Worm (Caenorhabditis elegans) whole organism, young adult: Measurements from ENCODE around the gene srw-48.

Experiments used
- B0261.1 ChIP-seq: sonication (generic microtip); optimal IDR thresholded peaks from 2 replicates; lab custom pipeline; 2016; ENCODE audit warnings: mild to moderate bottlenecking, missing genetic modification characterization, moderate library complexity, missing compliant biosample characterization
- C17E4.6 ChIP-seq: fragments of 200-800 bp; sonication (Bioruptor generic); IDR thresholded peaks from 2 replicates; pipeline ENCODE4 v1.3.6; 2022; ENCODE audit warnings: missing genetic modification reagents, missing genetic modification characterization, missing compliant biosample characterization
- D2030.7 ChIP-seq: fragments of 200-800 bp; sonication (Bioruptor generic); IDR thresholded peaks from 2 replicates; pipeline ENCODE4 v1.3.6; 2022; ENCODE audit warnings: missing genetic modification reagents, missing genetic modification characterization, missing compliant biosample characterization
- F23B12.7 ChIP-seq: sonication (generic microtip); optimal IDR thresholded peaks from 2 replicates; lab custom pipeline; 2017; ENCODE audit warnings: missing genetic modification characterization, mild to moderate bottlenecking, missing compliant biosample characterization, antibody characterized with exemption, moderate library complexity; ENCODE audit not compliant: insufficient read depth
- F39B2.1 ChIP-seq: fragments of 200-800 bp; sonication (Bioruptor generic); IDR thresholded peaks from 2 replicates; pipeline ENCODE4 v1.3.6; 2022; ENCODE audit warnings: missing genetic modification reagents, missing genetic modification characterization, missing compliant biosample characterization
- Y53F4B.3 ChIP-seq: fragments of 200-800 bp; sonication (Bioruptor generic); IDR thresholded peaks from 2 replicates; pipeline ENCODE4 v1.3.6; 2022; ENCODE audit warnings: missing genetic modification reagents, missing genetic modification characterization, missing compliant biosample characterization
- Y53G8AR.9 ChIP-seq: fragments of 200-800 bp; sonication (Bioruptor generic); conservative IDR thresholded peaks from 2 replicates; pipeline ENCODE4 v1.3.6; 2022; ENCODE audit warnings: missing genetic modification reagents, missing genetic modification characterization, missing compliant biosample characterization
- akir-1 ChIP-seq: fragments of 200-800 bp; sonication (Bioruptor generic); optimal IDR thresholded peaks from 2 replicates; lab custom pipeline; 2018; ENCODE audit warnings: mild to moderate bottlenecking, missing genetic modification characterization, moderate library complexity, missing compliant biosample characterization
- ama-1 ChIP-seq, 3 experiments: fragments of 150-350 bp in 1 of 3; sonication (generic microtip) in 2 of 3; optimal IDR thresholded peaks; 2 replicates each; lab custom pipeline; 2014 to 2018; ENCODE audit warnings: missing biosample characterization in 2 of 3, missing genetic modification characterization in 2 of 3, missing genetic modification reagents in 2 of 3
- aptf-2 ChIP-seq: fragments of 200-800 bp; sonication (Bioruptor generic); conservative IDR thresholded peaks from 2 replicates; pipeline ENCODE4 v1.3.6; 2022; ENCODE audit warnings: missing genetic modification reagents, missing genetic modification characterization, missing compliant biosample characterization
- attf-3 ChIP-seq: fragments of 200-800 bp; sonication (Bioruptor generic); conservative IDR thresholded peaks from 2 replicates; pipeline ENCODE4 v1.3.6; 2022; ENCODE audit warnings: missing genetic modification reagents, missing genetic modification characterization, missing compliant biosample characterization
- attf-5 ChIP-seq: fragments of 200-800 bp; sonication (Bioruptor generic); optimal IDR thresholded peaks from 2 replicates; lab custom pipeline; 2018; ENCODE audit warnings: mild to moderate bottlenecking, missing genetic modification characterization, missing compliant biosample characterization
- bed-2 ChIP-seq: fragments of 200-800 bp; sonication (Bioruptor generic); IDR thresholded peaks from 2 replicates; pipeline ENCODE4 v1.3.6; 2022; ENCODE audit warnings: missing genetic modification reagents, missing genetic modification characterization, missing compliant biosample characterization
- cebp-1 ChIP-seq, 2 experiments: fragments of 200-800 bp in 1 of 2; sonication (Bioruptor generic) in 1 of 2; sonication (generic microtip) in 1 of 2; IDR thresholded peaks in 1 of 2; optimal IDR thresholded peaks in 1 of 2; 2 replicates each; pipeline versions ENCODE4 v1.3.6 to Lab custom; 2017 to 2022; ENCODE audit warnings: missing compliant biosample characterization in 2 of 2, missing genetic modification characterization in 2 of 2, mild to moderate bottlenecking in 1 of 2, missing genetic modification reagents in 1 of 2, moderate library complexity in 1 of 2
- die-1 ChIP-seq: sonication (generic microtip); optimal IDR thresholded peaks from 2 replicates; lab custom pipeline; 2016; ENCODE audit warnings: missing genotype, mild to moderate bottlenecking, missing genetic modification characterization, missing compliant biosample characterization
- dpff-1 ChIP-seq: sonication (generic microtip); optimal IDR thresholded peaks from 2 replicates; lab custom pipeline; 2017; ENCODE audit warnings: mild to moderate bottlenecking, missing genetic modification characterization, missing compliant biosample characterization
- dpl-1 ChIP-seq: fragments of 150-350 bp; optimal IDR thresholded peaks from 2 replicates; lab custom pipeline; 2014; ENCODE audit warnings: missing biosample characterization, missing genetic modification reagents, missing genetic modification characterization
- egl-44 ChIP-seq: fragments of 200-800 bp; sonication (Bioruptor generic); IDR thresholded peaks from 2 replicates; pipeline ENCODE4 v1.3.6; 2022; ENCODE audit warnings: missing genetic modification reagents, missing genetic modification characterization, missing compliant biosample characterization
- egrh-3 ChIP-seq: fragments of 200-800 bp; sonication (Bioruptor generic); IDR thresholded peaks from 2 replicates; pipeline ENCODE4 v1.3.6; 2022; ENCODE audit warnings: missing genetic modification reagents, missing genetic modification characterization, missing compliant biosample characterization
- ekl-4 ChIP-seq: fragments of 200-800 bp; sonication (Bioruptor generic); IDR thresholded peaks from 2 replicates; pipeline ENCODE4 v1.3.6; 2022; ENCODE audit warnings: missing genetic modification reagents, missing genetic modification characterization, missing compliant biosample characterization
- fkh-3 ChIP-seq: sonication (generic microtip); optimal IDR thresholded peaks from 2 replicates; lab custom pipeline; 2016; ENCODE audit warnings: mild to moderate bottlenecking, missing genetic modification characterization, missing compliant biosample characterization
- hmg-20 ChIP-seq: fragments of 200-800 bp; sonication (Bioruptor generic); IDR thresholded peaks from 2 replicates; pipeline ENCODE4 v1.3.6; 2022; ENCODE audit warnings: missing genetic modification reagents, missing genetic modification characterization, missing compliant biosample characterization
- hsf-1 ChIP-seq: fragments of 200-800 bp; sonication (Bioruptor generic); IDR thresholded peaks from 2 replicates; pipeline ENCODE4 v1.3.6; 2022; ENCODE audit warnings: missing genetic modification reagents, missing genetic modification characterization, missing compliant biosample characterization
- lsy-27 ChIP-seq: sonication (generic microtip); optimal IDR thresholded peaks from 2 replicates; lab custom pipeline; 2017; ENCODE audit warnings: missing genetic modification characterization, mild to moderate bottlenecking, missing compliant biosample characterization, antibody characterized with exemption, missing genotype, borderline replicate concordance; ENCODE audit not compliant: insufficient read depth
- madf-6 ChIP-seq: fragments of 200-800 bp; sonication (Bioruptor generic); IDR thresholded peaks from 2 replicates; pipeline ENCODE4 v1.3.6; 2022; ENCODE audit warnings: missing genetic modification reagents, missing genetic modification characterization, missing compliant biosample characterization
- madf-8 ChIP-seq: fragments of 200-800 bp; sonication (Bioruptor generic); conservative IDR thresholded peaks from 2 replicates; pipeline ENCODE4 v1.3.6; 2022; ENCODE audit warnings: missing genetic modification reagents, missing genetic modification characterization, missing compliant biosample characterization
- mes-4 ChIP-seq: sonication (generic microtip); optimal IDR thresholded peaks from 2 replicates; lab custom pipeline; 2016; ENCODE audit warnings: missing genotype, missing genetic modification characterization, missing compliant biosample characterization
- nfya-1 ChIP-seq: sonication (generic microtip); optimal IDR thresholded peaks from 2 replicates; lab custom pipeline; 2017; ENCODE audit warnings: antibody characterized with exemption, missing compliant biosample characterization, missing genetic modification characterization, borderline replicate concordance; ENCODE audit not compliant: insufficient read depth
- nhr-179 ChIP-seq: sonication (generic microtip); optimal IDR thresholded peaks from 2 replicates; lab custom pipeline; 2016; ENCODE audit warnings: mild to moderate bottlenecking, missing genetic modification characterization, missing compliant biosample characterization
- pha-4 ChIP-seq: fragments of 150-350 bp; sonication (generic microtip); optimal IDR thresholded peaks from 2 replicates; lab custom pipeline; 2014; ENCODE audit warnings: missing biosample characterization, missing genetic modification reagents, missing genetic modification characterization
- rcor-1 ChIP-seq: fragments of 200-800 bp; sonication (Bioruptor generic); IDR thresholded peaks from 2 replicates; pipeline ENCODE4 v1.3.6; 2022; ENCODE audit warnings: missing genetic modification reagents, missing genetic modification characterization, missing compliant biosample characterization
- rec-8 ChIP-seq, 2 experiments: sonication (generic microtip); optimal IDR thresholded peaks; 2 replicates each; lab custom pipeline; 2016; ENCODE audit warnings: mild to moderate bottlenecking in 2 of 2, missing genetic modification characterization in 2 of 2, missing genetic modification reagents in 2 of 2, missing genotype in 2 of 2, missing biosample characterization in 1 of 2, missing compliant biosample characterization in 1 of 2, moderate library complexity in 1 of 2
- snpc-1.3 ChIP-seq: sonication (generic microtip); optimal IDR thresholded peaks from 2 replicates; lab custom pipeline; 2017; ENCODE audit warnings: missing genetic modification characterization, mild to moderate bottlenecking, missing compliant biosample characterization, antibody characterized with exemption, moderate library complexity, missing genotype, missing genetic modification reagents; ENCODE audit not compliant: insufficient read depth
- snpc-3.4 ChIP-seq: sonication (generic microtip); optimal IDR thresholded peaks from 2 replicates; lab custom pipeline; 2017; ENCODE audit warnings: missing genetic modification characterization, mild to moderate bottlenecking, missing compliant biosample characterization, antibody characterized with exemption, moderate library complexity, missing genotype, missing genetic modification reagents
- zfh-2 ChIP-seq: fragments of 200-800 bp; sonication (Bioruptor generic); conservative IDR thresholded peaks from 2 replicates; pipeline ENCODE4 v1.3.6; 2022; ENCODE audit warnings: missing genetic modification reagents, missing genetic modification characterization, missing compliant biosample characterization
- ztf-18 ChIP-seq: sonication (generic microtip); optimal IDR thresholded peaks from 2 replicates; lab custom pipeline; 2016; ENCODE audit warnings: missing genotype, mild to moderate bottlenecking, missing genetic modification characterization, missing compliant biosample characterization

Gene srw-48

ce11 chrV:16420696-16421095 is at the start of gene srw-48:
Gene srw-48, plus strand, starts transcription at chrV:16420996.
- TF ChIP-seq madf-6 (GFP tag; lab: Robert Waterston, UW) = no peak
- no peak for TF ChIP-seq mes-4 (tag; lab: Kevin White, UChicago)
- TF ChIP-seq dpff-1 (tag; lab: Kevin White, UChicago) = no peak
- TF ChIP-seq cebp-1 (GFP tag; IDR thresholded peaks at IDR 0.05; lab: Robert Waterston, UW) = no peak
- TF ChIP-seq cebp-1 (tag; optimal IDR thresholded peaks at IDR 0.05; lab: Kevin White, UChicago) = no peak
- TF ChIP-seq F23B12.7 = no peak
- no peak for TF ChIP-seq aptf-2 (GFP tag; lab: Robert Waterston, UW)
- no peak for TF ChIP-seq C17E4.6
- no peak for TF ChIP-seq rec-8 (tag; optimal IDR thresholded peaks at IDR 0.05; lab: Kevin White, UChicago)
- TF ChIP-seq hsf-1 = no peak
- no peak for TF ChIP-seq nhr-179 (tag; lab: Kevin White, UChicago)
- TF ChIP-seq, all 124 proteins: peak for 0

ce11 chrV:16374676-16375075 is 46.1 kb upstream of the srw-48 start, which contains the start of gene srv-34:
Gene srv-34, minus strand, starts transcription at chrV:16374776.
- no peak for TF ChIP-seq madf-8
- TF ChIP-seq nfya-1 (tag; lab: Kevin White, UChicago) = no peak
- no peak for TF ChIP-seq ama-1 (optimal IDR thresholded peaks at IDR 0.05; lab: Kevin White, UChicago)
- TF ChIP-seq ama-1 (GFP tag; optimal IDR thresholded peaks at IDR 0.05; lab: Kevin White, UChicago) = no peak
- no peak for TF ChIP-seq attf-5 (GFP tag; lab: Kevin White, UChicago)
- TF ChIP-seq Y53F4B.3 (GFP tag; lab: Robert Waterston, UW) = no peak
- no peak for TF ChIP-seq rcor-1 (GFP tag; lab: Robert Waterston, UW)
- TF ChIP-seq snpc-3.4 (tag; lab: Kevin White, UChicago) = no peak
- no peak for TF ChIP-seq F39B2.1 (GFP tag; lab: Robert Waterston, UW)
- TF ChIP-seq D2030.7 (GFP tag; lab: Robert Waterston, UW) = no peak

- TF ChIP-seq egl-44 (no peak), egrh-3 (peak; percentile 93), zfh-2 (GFP tag; lab: Robert Waterston, UW) (peak; percentile 86)
Measured at ce11 chrV:16376430-16376948, 44.3 kb upstream of the srw-48 start.

ce11 chrV:16377188-16377587 is 43.6 kb upstream of the srw-48 start:
- TF ChIP-seq C17E4.6 (0 out of 2 replicates have a peak, but pooled peaks have one; percentile 46), egrh-3 (peak; percentile 64; the same call in 1 of the 2 replicates), lsy-27 (tag; lab: Kevin White, UChicago) (no peak), zfh-2 (GFP tag; lab: Robert Waterston, UW) (peak; percentile 68), fkh-3 (tag; lab: Kevin White, UChicago) (peak; percentile 5), snpc-1.3 (tag; lab: Kevin White, UChicago) (no peak), bed-2 (no peak)
- TF ChIP-seq, all 124 proteins: peak for 4

ce11 chrV:16377849-16378248 is 42.9 kb upstream of the srw-48 start, which contains the start of gene F13A7.1:
Gene F13A7.1, minus strand, starts transcription at chrV:16377949.
- TF ChIP-seq Y53G8AR.9 (no peak), die-1 (no peak), pha-4 (tag; lab: Kevin White, UChicago) (no peak), B0261.1 (no peak), attf-3 (GFP tag; lab: Robert Waterston, UW) (no peak), D2030.7 (GFP tag; lab: Robert Waterston, UW) (no peak), hsf-1 (no peak), ekl-4 (GFP tag; lab: Robert Waterston, UW) (no peak), hmg-20 (GFP tag; lab: Robert Waterston, UW) (no peak), dpl-1 (GFP tag; lab: Kevin White, UChicago) (no peak), ztf-18 (tag; lab: Kevin White, UChicago) (no peak), attf-5 (GFP tag; lab: Kevin White, UChicago) (no peak), akir-1 (no peak), fkh-3 (tag; lab: Kevin White, UChicago) (no peak)
